Worm (Caenorhabditis elegans): ENCODE data around the gene C53A5.16.
A peak's percentile ranks its signal among the peaks of the same experiment; 100 is the strongest.

The C53A5.16 gene

ce11 chrV:14499074-14499864 is 23.1 kb downstream of the C53A5.16 start (continued):
- TF ChIP-seq lin-15B (tag; optimal IDR thresholded peaks at IDR 0.05) (no peak), unc-62 (GFP tag; optimal IDR thresholded peaks at IDR 0.05) (no peak), lin-13 (GFP tag; optimal IDR thresholded peaks at IDR 0.05) (no peak), lir-3 (tag; optimal IDR thresholded peaks at IDR 0.05; ENCODE audit: poor library complexity) (no peak), jun-1 (tag; optimal IDR thresholded peaks at IDR 0.05) (no peak), F16B12.6 (tag; optimal IDR thresholded peaks at IDR 0.05) (no peak), lin-14 (GFP tag; optimal IDR thresholded peaks at IDR 0.05) (peak; percentile 59), tlp-1 (tag; optimal IDR thresholded peaks at IDR 0.05) (no peak), ztf-4 (tag; optimal IDR thresholded peaks at IDR 0.05) (no peak), ceh-90 (tag; optimal IDR thresholded peaks at IDR 0.05) (no peak), nhr-77 (tag; optimal IDR thresholded peaks at IDR 0.05) (no peak), nhr-71 (tag; optimal IDR thresholded peaks at IDR 0.05) (no peak), hpl-2 (GFP tag; optimal IDR thresholded peaks at IDR 0.05) (no peak), dsc-1 (tag; optimal IDR thresholded peaks at IDR 0.05) (no peak), tbx-2 (tag; optimal IDR thresholded peaks at IDR 0.05) (no peak), unc-86 (tag; optimal IDR thresholded peaks at IDR 0.05) (no peak), nhr-11 (tag; optimal IDR thresholded peaks at IDR 0.05) (no peak), C34B4.2 (tag; optimal IDR thresholded peaks at IDR 0.05) (no peak), pag-3 (tag; optimal IDR thresholded peaks at IDR 0.05; ENCODE audit: borderline replicate concordance, insufficient read depth) (no peak), ama-1 (optimal IDR thresholded peaks at IDR 0.05) (no peak), unc-30 (tag; optimal IDR thresholded peaks at IDR 0.05) (no peak), efl-3 (GFP tag; optimal IDR thresholded peaks at IDR 0.05) (no peak), aha-1 (tag; optimal IDR thresholded peaks at IDR 0.05) (no peak), fkh-4 (tag; optimal IDR thresholded peaks at IDR 0.05; ENCODE audit: borderline replicate concordance) (no peak), fkh-8 (tag; optimal IDR thresholded peaks at IDR 0.05) (no peak), nhr-90 (tag; optimal IDR thresholded peaks at IDR 0.05; ENCODE audit: poor library complexity) (no peak), Y116A8C.19 (tag; optimal IDR thresholded peaks at IDR 0.05; ENCODE audit: borderline replicate concordance) (no peak), mab-9 (GFP tag; IDR thresholded peaks at IDR 0.05) (no peak), lsy-2 (tag; optimal IDR thresholded peaks at IDR 0.05) (peak in 1 of 2 experiments; percentile 22), egl-27 (tag; optimal IDR thresholded peaks at IDR 0.05) (no peak), ztf-11 (tag; optimal IDR thresholded peaks at IDR 0.05) (no peak), sox-4 (tag; optimal IDR thresholded peaks at IDR 0.05) (no peak)

ce11 chrV:14498204-14498603 is 24.2 kb downstream of the C53A5.16 start:
- TF ChIP-seq efl-1 (optimal IDR thresholded peaks at IDR 0.05), result no peak
- peak in 1 of 2 experiments; percentile 50 for TF ChIP-seq efl-1 (GFP tag; optimal IDR thresholded peaks at IDR 0.05 in 1 of 2)
- no peak for TF ChIP-seq swsn-7 (tag; optimal IDR thresholded peaks at IDR 0.05)
- TF ChIP-seq blmp-1 (tag; optimal IDR thresholded peaks at IDR 0.05), result peak; percentile 2
- no peak for TF ChIP-seq pag-3 (tag; optimal IDR thresholded peaks at IDR 0.05; ENCODE audit: borderline replicate concordance, insufficient read depth)
- no peak for TF ChIP-seq ceh-82 (tag; optimal IDR thresholded peaks at IDR 0.05)
- TF ChIP-seq elt-3 (tag; optimal IDR thresholded peaks at IDR 0.05), result no peak
- no peak for TF ChIP-seq dpl-1 (GFP tag; optimal IDR thresholded peaks at IDR 0.05)

- TF ChIP-seq fkh-4 (tag; optimal IDR thresholded peaks at IDR 0.05; ENCODE audit: borderline replicate concordance), result no peak
- TF ChIP-seq nhr-85 (tag), result peak; percentile 34
Observed at ce11 chrV:14496446-14496845, 26.0 kb downstream of the C53A5.16 start.

All from whole organism, L1 larva.